Worm (Caenorhabditis elegans) whole organism, young adult: ENCODE data around the gene pgl-3.
A peak's percentile ranks its signal among the peaks of the same experiment; 100 is the strongest.

ENCODE experiments used
- ekl-4 ChIP-seq: fragments of 200-800 bp; sonication (Bioruptor generic); IDR thresholded peaks from 2 replicates; pipeline ENCODE4 v1.3.6; 2022; ENCODE audit warnings: missing genetic modification reagents, missing genetic modification characterization, missing compliant biosample characterization
- hmg-1.2 ChIP-seq: fragments of 200-800 bp; sonication (Bioruptor generic); IDR thresholded peaks from 2 replicates; pipeline ENCODE4 v1.3.6; 2022; ENCODE audit warnings: missing genetic modification reagents, missing genetic modification characterization, missing compliant biosample characterization
- nfya-1 ChIP-seq: sonication (generic microtip); optimal IDR thresholded peaks from 2 replicates; lab custom pipeline; 2017; ENCODE audit warnings: antibody characterized with exemption, missing compliant biosample characterization, missing genetic modification characterization, borderline replicate concordance; ENCODE audit not compliant: insufficient read depth
- pha-4 ChIP-seq: fragments of 150-350 bp; sonication (generic microtip); optimal IDR thresholded peaks from 2 replicates; lab custom pipeline; 2014; ENCODE audit warnings: missing biosample characterization, missing genetic modification reagents, missing genetic modification characterization
- sea-2 ChIP-seq: fragments of 200-800 bp; sonication (Bioruptor generic); IDR thresholded peaks from 2 replicates; pipeline ENCODE4 v1.3.6; 2022; ENCODE audit warnings: missing genetic modification characterization, missing compliant biosample characterization
- snpc-4 ChIP-seq, 5 experiments: fragments of 150-350 bp in 1 of 5; sonication (generic microtip) in 4 of 5; optimal IDR thresholded peaks; 2 replicates each; lab custom pipeline; 2014 to 2018; ENCODE audit warnings: missing genetic modification characterization in 5 of 5, missing biosample characterization in 3 of 5, antibody characterized with exemption in 2 of 5, mild to moderate bottlenecking in 2 of 5, missing compliant biosample characterization in 2 of 5, missing genotype in 2 of 5, moderate library complexity in 2 of 5, missing genetic modification reagents in 1 of 5
- zim-3 ChIP-seq: sonication (generic microtip); optimal IDR thresholded peaks from 2 replicates; lab custom pipeline; 2017; ENCODE audit warnings: mild to moderate bottlenecking, missing genetic modification characterization, moderate library complexity, missing compliant biosample characterization

DNA sequence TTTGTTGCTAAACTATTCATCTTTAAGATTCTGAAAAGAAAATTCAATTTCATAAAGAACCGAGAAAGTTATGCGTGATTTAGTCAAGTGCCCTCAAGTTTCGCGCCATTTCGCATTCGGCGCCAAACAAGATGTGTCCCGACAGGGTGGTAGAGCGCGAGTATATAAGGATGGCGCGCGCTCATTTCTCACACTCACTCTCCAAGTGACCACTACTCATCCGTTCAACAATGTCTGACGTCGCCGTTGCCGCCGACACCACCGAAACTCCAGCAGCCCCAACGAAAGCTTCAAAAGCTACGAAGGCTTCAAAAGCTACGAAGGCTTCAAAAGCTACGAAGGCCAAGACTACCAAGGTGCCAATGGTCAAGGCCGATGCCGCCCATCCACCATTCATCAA, 1.7 kb upstream of the pgl-3 start, which contains the start of gene hil-4:
- TF ChIP-seq hmg-1.2 = peak; percentile 45; the same call in 1 of the 2 replicates
- TF ChIP-seq zim-3 (tag; lab: Kevin White, UChicago) = no peak
- TF ChIP-seq sea-2 (GFP tag; lab: Robert Waterston, UW) = no peak
- TF ChIP-seq pha-4 (tag; lab: Kevin White, UChicago) = no peak
- peak; percentile 74; the same call in 1 of the 2 replicates for TF ChIP-seq ekl-4
- no peak for TF ChIP-seq nfya-1
- TF ChIP-seq snpc-4 (GFP tag; optimal IDR thresholded peaks at IDR 0.05; lab: Kevin White, UChicago) = no peak
- TF ChIP-seq snpc-4 (tag; optimal IDR thresholded peaks at IDR 0.05; lab: Kevin White, UChicago) = no peak
